Fruit fly (Drosophila melanogaster) whole organism, embryonic: Measurements from ENCODE around the gene stwl.

Source experiments
- CG17186 ChIP-seq: fragments of 200-800 bp; sonication (Bioruptor generic); optimal IDR thresholded peaks from 3 replicates; lab custom pipeline; 2017; ENCODE audit warnings: missing biosample characterization, missing genetic modification reagents, missing genetic modification characterization
- CG7786 ChIP-seq: fragments of 200-800 bp; sonication (Bioruptor generic); optimal IDR thresholded peaks from 2 replicates; lab custom pipeline; 2016; ENCODE audit warnings: missing biosample characterization, missing genetic modification characterization
- Hey ChIP-seq: fragments of 200-800 bp; sonication (Bioruptor generic); optimal IDR thresholded peaks from 3 replicates; lab custom pipeline; 2018; ENCODE audit warnings: missing biosample characterization, mild to moderate bottlenecking, missing genetic modification characterization
- fd64A ChIP-seq: fragments of 200-800 bp; sonication (Bioruptor generic); optimal IDR thresholded peaks from 3 replicates; lab custom pipeline; 2018; ENCODE audit warnings: missing biosample characterization, mild to moderate bottlenecking, missing genetic modification characterization

- TF ChIP-seq CG7786 (GFP tag; lab: Kevin White, UChicago) (no peak), Hey (tag; lab: Kevin White, UChicago) (no peak), fd64A (no peak), CG17186 (GFP tag; lab: Kevin White, UChicago) (no peak)
Measured at dm6 chr3L:14446874-14447273, 37.1 kb upstream of the stwl start.
